Worm (Caenorhabditis elegans): ENCODE data around the gene eor-2.

The eor-2 gene

DNA sequence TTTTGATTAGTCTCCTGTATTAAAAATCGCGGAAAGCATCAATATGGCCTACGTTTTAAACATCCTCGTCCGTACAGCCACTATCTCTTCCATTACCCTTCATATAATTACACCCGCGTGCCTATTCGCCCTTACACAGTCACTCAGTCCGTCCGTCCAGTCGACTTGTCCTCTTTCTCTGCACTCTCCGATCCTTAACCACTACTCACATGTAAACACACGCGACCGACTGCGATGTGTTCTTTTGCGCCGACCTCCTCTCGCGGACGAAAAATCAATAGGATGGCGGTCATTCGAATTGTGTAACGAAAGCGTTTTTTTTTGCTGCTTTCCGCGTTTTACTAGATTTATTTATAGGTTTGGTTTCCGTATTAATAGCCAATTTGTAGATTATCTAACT, at the start of gene eor-2:
Gene eor-2 (plus strand): TSS at position 342 of the 400 bp plus-strand sequence.
- TF ChIP-seq flh-1 (GFP tag; optimal IDR thresholded peaks at IDR 0.05) (no peak), lsy-2 (tag; optimal IDR thresholded peaks at IDR 0.05) (peak; percentile 31), nhr-76 (tag; optimal IDR thresholded peaks at IDR 0.05) (no peak), M03D4.4 (tag; optimal IDR thresholded peaks at IDR 0.05) (peak; percentile 24), elt-1 (tag; optimal IDR thresholded peaks at IDR 0.05; ENCODE audit: borderline replicate concordance, insufficient read depth) (no peak), elt-3 (tag; optimal IDR thresholded peaks at IDR 0.05) (no peak), sem-2 (GFP tag; optimal IDR thresholded peaks at IDR 0.05) (no peak), hlh-1 (tag; optimal IDR thresholded peaks at IDR 0.05) (no peak), lin-32 (GFP tag; optimal IDR thresholded peaks at IDR 0.05) (no peak), nhr-2 (tag; optimal IDR thresholded peaks at IDR 0.05) (peak; percentile 14), nhr-237 (tag; optimal IDR thresholded peaks at IDR 0.05) (no peak), sptf-1 (tag; optimal IDR thresholded peaks at IDR 0.05) (peak; percentile 13), unc-62 (GFP tag; optimal IDR thresholded peaks at IDR 0.05) (peak; percentile 24), ceh-43 (GFP tag; optimal IDR thresholded peaks at IDR 0.05) (peak; percentile 28), drap-1 (GFP tag; optimal IDR thresholded peaks at IDR 0.05) (peak; percentile 44), nhr-28 (tag; optimal IDR thresholded peaks at IDR 0.05) (no peak), blmp-1 (tag; optimal IDR thresholded peaks at IDR 0.05) (no peak), unc-39 (tag; optimal IDR thresholded peaks at IDR 0.05) (no peak), mab-5 (tag; optimal IDR thresholded peaks at IDR 0.05) (no peak), pha-4 (tag; optimal IDR thresholded peaks at IDR 0.05) (peak; percentile 96), ham-2 (GFP tag; optimal IDR thresholded peaks at IDR 0.05) (peak; percentile 46), zip-8 (tag; optimal IDR thresholded peaks at IDR 0.05) (no peak), tbx-8 (GFP tag; optimal IDR thresholded peaks at IDR 0.05) (no peak), bed-3 (GFP tag; optimal IDR thresholded peaks at IDR 0.05) (no peak), unc-120 (tag; optimal IDR thresholded peaks at IDR 0.05; ENCODE audit: poor library complexity, severe bottlenecking) (no peak), lin-13 (tag; optimal IDR thresholded peaks at IDR 0.05) (peak; percentile 47), snpc-4 (tag; optimal IDR thresholded peaks at IDR 0.05) (no peak), mls-2 (tag; optimal IDR thresholded peaks at IDR 0.05) (peak; percentile 62), ceh-39 (tag; optimal IDR thresholded peaks at IDR 0.05) (no peak), mep-1 (tag; optimal IDR thresholded peaks at IDR 0.05) (peak; percentile 65), ceh-83 (GFP tag; optimal IDR thresholded peaks at IDR 0.05) (peak; percentile 61), ztf-11 (tag; optimal IDR thresholded peaks at IDR 0.05) (peak; percentile 31), ces-1 (GFP tag; optimal IDR thresholded peaks at IDR 0.05) (peak; percentile 51), cnd-1 (tag; optimal IDR thresholded peaks at IDR 0.05) (no peak), nhr-12 (tag; optimal IDR thresholded peaks at IDR 0.05) (no peak)

DNA sequence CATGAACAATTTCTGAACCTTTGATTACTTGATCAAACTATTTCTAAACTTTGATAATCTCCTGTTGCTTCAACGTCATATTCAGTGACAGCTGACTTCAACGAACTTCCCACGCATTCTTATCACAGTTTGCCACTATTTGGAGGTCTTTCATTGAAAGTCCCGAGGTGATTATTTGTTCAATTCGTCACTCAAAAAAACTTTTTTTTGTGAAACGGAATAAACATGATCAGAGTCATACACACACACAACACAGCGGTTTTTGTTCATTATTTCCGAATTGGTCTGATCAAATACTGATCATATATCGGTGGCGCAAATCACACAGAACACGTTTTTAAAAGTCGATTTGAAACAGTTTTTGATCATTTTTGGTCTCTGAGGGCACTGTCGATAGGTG, 46.4 kb upstream of the eor-2 start:
- no peak for TF ChIP-seq nhr-28 (tag; optimal IDR thresholded peaks at IDR 0.05)
- no peak for TF ChIP-seq sptf-1 (tag; optimal IDR thresholded peaks at IDR 0.05)
- no peak for TF ChIP-seq drap-1 (GFP tag; optimal IDR thresholded peaks at IDR 0.05)
- no peak for TF ChIP-seq bed-3 (GFP tag; optimal IDR thresholded peaks at IDR 0.05)
- no peak for TF ChIP-seq blmp-1 (tag; optimal IDR thresholded peaks at IDR 0.05)
- no peak for TF ChIP-seq hlh-1 (tag; optimal IDR thresholded peaks at IDR 0.05)
- no peak for TF ChIP-seq lin-32 (GFP tag; optimal IDR thresholded peaks at IDR 0.05)
- TF ChIP-seq ham-2 (GFP tag; optimal IDR thresholded peaks at IDR 0.05) = no peak
- TF ChIP-seq flh-1 (GFP tag; optimal IDR thresholded peaks at IDR 0.05) = no peak
- TF ChIP-seq sem-2 (GFP tag; optimal IDR thresholded peaks at IDR 0.05) = no peak
- no peak for TF ChIP-seq mab-5 (tag; optimal IDR thresholded peaks at IDR 0.05)
- TF ChIP-seq ces-1 (GFP tag; optimal IDR thresholded peaks at IDR 0.05) = no peak
- no peak for TF ChIP-seq nhr-237 (tag; optimal IDR thresholded peaks at IDR 0.05)
- no peak for TF ChIP-seq M03D4.4 (tag; optimal IDR thresholded peaks at IDR 0.05)
- TF ChIP-seq elt-1 (tag; optimal IDR thresholded peaks at IDR 0.05; ENCODE audit: borderline replicate concordance, insufficient read depth) = no peak
- no peak for TF ChIP-seq tbx-8 (GFP tag; optimal IDR thresholded peaks at IDR 0.05)

DNA sequence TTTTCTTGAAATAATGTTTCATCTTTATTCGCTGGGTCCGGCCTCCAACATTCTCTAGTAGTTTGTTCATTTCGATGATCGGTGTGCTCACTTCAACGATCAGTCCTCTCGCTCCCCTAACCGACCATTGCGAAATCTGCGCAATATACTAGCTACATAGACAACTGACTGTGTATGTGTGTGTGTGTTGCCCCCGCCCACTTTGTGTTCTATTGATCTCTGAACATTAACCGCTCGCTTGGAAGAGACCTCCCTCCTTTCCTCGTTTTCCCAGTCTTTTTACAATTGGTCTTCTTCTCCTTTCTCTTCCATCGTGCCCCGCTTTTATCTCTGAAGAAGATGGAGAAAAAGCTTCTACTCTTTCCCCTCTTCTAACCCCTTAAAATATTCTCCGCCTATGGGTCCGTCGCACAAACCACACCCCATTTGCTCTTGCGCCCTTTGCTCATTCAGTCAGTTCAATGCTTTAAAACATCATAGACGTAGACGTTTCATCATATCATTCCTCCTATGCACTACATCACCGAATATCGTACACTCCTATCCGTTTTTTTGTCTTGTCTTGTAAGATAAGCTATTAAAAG, 45.4 kb upstream of the eor-2 start:
- TF ChIP-seq bed-3 (GFP tag; optimal IDR thresholded peaks at IDR 0.05) (no peak), unc-120 (tag; optimal IDR thresholded peaks at IDR 0.05; ENCODE audit: poor library complexity, severe bottlenecking) (peak; percentile 62), hlh-1 (tag; optimal IDR thresholded peaks at IDR 0.05) (peak; percentile 39), ceh-43 (GFP tag; optimal IDR thresholded peaks at IDR 0.05) (no peak), unc-62 (GFP tag; optimal IDR thresholded peaks at IDR 0.05) (peak; percentile 39), ces-1 (GFP tag; optimal IDR thresholded peaks at IDR 0.05) (peak; percentile 25), lsy-2 (tag; optimal IDR thresholded peaks at IDR 0.05) (peak; percentile 26), nhr-237 (tag; optimal IDR thresholded peaks at IDR 0.05) (peak; percentile 62)
